Worm (Caenorhabditis elegans): ENCODE results near the gene D2096.12.

DNA sequence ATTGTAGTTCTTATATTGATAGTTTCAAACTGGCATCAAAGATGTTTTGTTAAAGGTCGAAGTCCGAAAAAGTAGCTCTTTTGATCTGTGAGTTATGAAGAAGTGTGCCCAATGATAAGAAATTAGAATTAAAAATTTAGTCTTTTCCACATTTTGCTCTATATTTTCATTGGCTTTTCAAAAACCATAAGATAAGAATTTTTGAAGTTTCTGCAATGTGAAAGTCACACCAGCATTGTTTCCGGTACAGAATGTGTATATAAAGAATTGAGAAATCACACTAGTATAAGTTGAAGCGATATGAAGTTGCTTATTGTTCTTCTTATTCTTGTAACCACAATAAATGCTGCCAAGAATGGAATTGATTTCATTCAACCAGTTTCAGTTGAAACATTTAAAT lies 30.7 kb upstream of the D2096.12 start, which contains the start of gene lys-10:
- TF ChIP-seq ama-1 (optimal IDR thresholded peaks at IDR 0.05) (no peak), lsy-2 (tag; optimal IDR thresholded peaks at IDR 0.05) (no peak), nhr-42 (GFP tag; IDR thresholded peaks at IDR 0.05) (no peak), pqm-1 (tag; optimal IDR thresholded peaks at IDR 0.05) (no peak), spr-1 (tag; optimal IDR thresholded peaks at IDR 0.05) (no peak), zip-2 (tag; optimal IDR thresholded peaks at IDR 0.05) (no peak), tag-97 (GFP tag; IDR thresholded peaks at IDR 0.05) (no peak), lin-39 (tag; optimal IDR thresholded peaks at IDR 0.05) (no peak)

All from whole organism, L4 larva.